Fruit fly (Drosophila melanogaster): ENCODE results near the gene Der-2.

DNA sequence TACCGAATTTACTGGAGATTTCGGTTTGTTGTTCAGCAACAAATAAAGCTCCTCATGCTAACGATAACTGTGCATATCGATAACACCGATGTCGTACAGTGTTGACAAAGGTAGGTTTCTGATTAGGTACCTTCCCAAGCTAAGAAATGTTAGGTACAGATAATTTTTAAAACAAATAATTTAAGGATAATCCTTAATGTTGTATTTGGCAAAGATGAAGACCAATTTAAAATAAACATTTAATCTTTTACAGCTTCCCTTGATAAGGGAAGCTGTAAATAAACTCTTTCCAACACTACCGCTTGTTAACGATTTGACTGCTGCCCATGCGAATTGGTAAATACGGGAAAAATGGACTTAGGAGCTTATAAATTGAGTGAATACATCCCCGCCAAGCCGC lies 41.1 kb downstream of the Der-2 start, which contains the start of the genes Ttc1 and CG14882:
- TF ChIP-seq Dll (optimal IDR thresholded peaks at IDR 0.05) (no peak), usp (GFP tag; optimal IDR thresholded peaks at IDR 0.05) (no peak), pan (optimal IDR thresholded peaks at IDR 0.05) (no peak), EcR (GFP tag; optimal IDR thresholded peaks at IDR 0.05) (no peak), CG8478 (optimal IDR thresholded peaks at IDR 0.05) (no peak)

Measured in whole organism.